Fruit fly (Drosophila melanogaster): ENCODE results near the gene CG1677.

CG1677 gene

dm6 chrX:7417875-7418274 is 12.3 kb upstream of the CG1677 start:
- TF ChIP-seq Taf1 (GFP tag; IDR thresholded peaks at IDR 0.05) (no peak), Dip2 (GFP tag; IDR thresholded peaks at IDR 0.05) (no peak), CG6689 (GFP tag; IDR thresholded peaks at IDR 0.05) (no peak), E2f1 (GFP tag; IDR thresholded peaks at IDR 0.05) (no peak), CG6272 (GFP tag; IDR thresholded peaks at IDR 0.05) (no peak), gem (tag; optimal IDR thresholded peaks at IDR 0.05) (peak; percentile 11), stwl (tag; optimal IDR thresholded peaks at IDR 0.05) (no peak), tx (GFP tag; optimal IDR thresholded peaks at IDR 0.05) (no peak), Ptx1 (GFP tag; IDR thresholded peaks at IDR 0.05) (no peak), en (GFP tag; optimal IDR thresholded peaks at IDR 0.05) (no peak), sens (GFP tag) (peak; percentile 76), nmo (GFP tag; optimal IDR thresholded peaks at IDR 0.05) (peak; percentile 70), Drgx (GFP tag; IDR thresholded peaks at IDR 0.05) (no peak), CG7928 (GFP tag; optimal IDR thresholded peaks at IDR 0.05) (no peak), pum (GFP tag; optimal IDR thresholded peaks at IDR 0.05) (no peak), h (optimal IDR thresholded peaks at IDR 0.05) (no peak), Sox102F (GFP tag; optimal IDR thresholded peaks at IDR 0.05) (no peak)

- no peak for TF ChIP-seq caup (GFP tag; optimal IDR thresholded peaks at IDR 0.05; ENCODE audit: severe bottlenecking)
- peak; percentile 1 for TF ChIP-seq sens (GFP tag)
Measured at dm6 chrX:7416953-7417352, 11.4 kb upstream of the CG1677 start, which contains the start of gene CG34337. Gene CG34337, plus strand, starts transcription at chrX:7417253.

DNA sequence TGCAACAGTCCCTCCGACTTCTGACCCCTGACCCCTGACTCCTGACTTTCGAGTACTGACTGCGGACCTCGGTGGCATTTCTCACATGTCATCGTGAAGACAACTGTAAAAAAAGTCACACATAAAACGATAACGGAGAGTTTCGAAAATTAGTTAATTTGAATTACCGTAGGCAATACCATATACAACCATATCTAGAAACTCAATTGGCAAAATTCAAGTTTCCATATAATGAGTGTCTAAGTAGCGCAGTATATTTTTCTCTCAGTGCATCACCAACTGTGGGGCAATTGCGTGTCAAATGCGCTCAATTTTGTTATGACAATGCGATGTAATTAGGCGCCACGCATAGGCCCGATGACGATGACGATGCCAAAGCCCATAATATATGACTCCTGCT is 9.4 kb upstream of the CG1677 start:
- TF ChIP-seq CG1603 (tag; optimal IDR thresholded peaks at IDR 0.05) (peak; percentile 43), prd (optimal IDR thresholded peaks at IDR 0.05) (no peak), prd (GFP tag; IDR thresholded peaks at IDR 0.05) (no peak; the same call in 2 of the 3 replicates), CG18476 (GFP tag; optimal IDR thresholded peaks at IDR 0.05) (no peak), CG1024 (GFP tag; IDR thresholded peaks at IDR 0.05) (no peak), Side (GFP tag; optimal IDR thresholded peaks at IDR 0.05) (no peak), CG9727 (GFP tag; optimal IDR thresholded peaks at IDR 0.05) (no peak), vfl (GFP tag; optimal IDR thresholded peaks at IDR 0.05) (no peak), luna (GFP tag; optimal IDR thresholded peaks at IDR 0.05) (no peak), Kr (GFP tag; optimal IDR thresholded peaks at IDR 0.05) (no peak), psq (GFP tag; optimal IDR thresholded peaks at IDR 0.05) (no peak), CG18619 (GFP tag; optimal IDR thresholded peaks at IDR 0.05) (no peak), CG9876 (GFP tag; optimal IDR thresholded peaks at IDR 0.05) (no peak), CG13296 (GFP tag; optimal IDR thresholded peaks at IDR 0.05) (no peak), Fer3 (tag; optimal IDR thresholded peaks at IDR 0.05) (no peak), Hr78 (GFP tag; optimal IDR thresholded peaks at IDR 0.05) (peak in 1 of 2 experiments; percentile 18), CG7987 (GFP tag; optimal IDR thresholded peaks at IDR 0.05) (no peak), CG16863 (GFP tag; optimal IDR thresholded peaks at IDR 0.05) (no peak), CG9817 (tag; optimal IDR thresholded peaks at IDR 0.05) (no peak), onecut (GFP tag; IDR thresholded peaks at IDR 0.05) (no peak), ranshi (GFP tag; IDR thresholded peaks at IDR 0.05) (no peak), HHEX (GFP tag; optimal IDR thresholded peaks at IDR 0.05) (no peak), CG3838 (GFP tag; optimal IDR thresholded peaks at IDR 0.05) (no peak), Dfd (GFP tag; optimal IDR thresholded peaks at IDR 0.05) (no peak), HmgD (GFP tag; optimal IDR thresholded peaks at IDR 0.05) (no peak), CG4617 (GFP tag; optimal IDR thresholded peaks at IDR 0.05; ENCODE audit: borderline replicate concordance) (no peak), Fer1 (GFP tag; optimal IDR thresholded peaks at IDR 0.05) (no peak), dan (GFP tag; IDR thresholded peaks at IDR 0.05) (no peak), sd (tag; optimal IDR thresholded peaks at IDR 0.05) (no peak), Sox102F (GFP tag; optimal IDR thresholded peaks at IDR 0.05) (peak; percentile 12), twi (tag; optimal IDR thresholded peaks at IDR 0.05) (no peak), CG12104 (GFP tag; optimal IDR thresholded peaks at IDR 0.05) (no peak), CG4730 (GFP tag; IDR thresholded peaks at IDR 0.05) (no peak), cas (GFP tag; IDR thresholded peaks at IDR 0.05) (no peak)

All from whole organism, embryonic.